Worm (Caenorhabditis elegans): ENCODE measurements around the gene slmp-1.
A peak's percentile ranks its signal among the peaks of the same experiment; 100 is the strongest.

The slmp-1 gene

ce11 chrIV:3250020-3250419 lies 36.5 kb downstream of the slmp-1 start:
- TF ChIP-seq ref-1 (GFP tag; conservative IDR thresholded peaks at IDR 0.05) = no peak
- no peak for TF ChIP-seq ztf-23 (GFP tag; IDR thresholded peaks at IDR 0.05)
- no peak for TF ChIP-seq cog-1 (tag; optimal IDR thresholded peaks at IDR 0.05)

DNA sequence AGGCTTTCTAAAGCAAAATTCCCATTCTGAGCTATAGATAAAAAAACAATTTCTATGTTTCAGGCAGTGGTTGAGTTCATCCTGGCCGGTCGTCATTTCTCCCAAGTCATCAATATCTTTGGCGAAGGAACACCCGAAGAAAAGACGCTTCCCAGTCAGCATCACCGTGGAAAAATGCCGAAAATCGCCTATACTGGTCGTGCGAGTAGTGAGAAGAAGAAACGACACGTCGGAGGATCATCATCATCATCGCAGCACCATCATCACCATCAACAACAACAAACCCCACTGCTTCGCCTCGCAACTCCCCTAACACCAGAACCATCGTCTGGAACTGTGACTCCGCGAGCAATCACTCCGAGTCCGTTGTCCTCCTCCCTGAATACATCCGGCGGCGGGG lies 38.0 kb downstream of the slmp-1 start:
- TF ChIP-seq flt-1 (GFP tag; IDR thresholded peaks at IDR 0.05) (no peak), ztf-29 (GFP tag; IDR thresholded peaks at IDR 0.05) (no peak), tab-1 (GFP tag; IDR thresholded peaks at IDR 0.05) (no peak), ref-1 (GFP tag; conservative IDR thresholded peaks at IDR 0.05) (no peak), ztf-23 (GFP tag; IDR thresholded peaks at IDR 0.05) (no peak), klf-2 (GFP tag; conservative IDR thresholded peaks at IDR 0.05) (no peak), cog-1 (tag; optimal IDR thresholded peaks at IDR 0.05) (no peak), T22C8.4 (GFP tag; IDR thresholded peaks at IDR 0.05) (no peak), med-1 (GFP tag; optimal IDR thresholded peaks at IDR 0.05; ENCODE audit: insufficient read depth) (no peak)

DNA sequence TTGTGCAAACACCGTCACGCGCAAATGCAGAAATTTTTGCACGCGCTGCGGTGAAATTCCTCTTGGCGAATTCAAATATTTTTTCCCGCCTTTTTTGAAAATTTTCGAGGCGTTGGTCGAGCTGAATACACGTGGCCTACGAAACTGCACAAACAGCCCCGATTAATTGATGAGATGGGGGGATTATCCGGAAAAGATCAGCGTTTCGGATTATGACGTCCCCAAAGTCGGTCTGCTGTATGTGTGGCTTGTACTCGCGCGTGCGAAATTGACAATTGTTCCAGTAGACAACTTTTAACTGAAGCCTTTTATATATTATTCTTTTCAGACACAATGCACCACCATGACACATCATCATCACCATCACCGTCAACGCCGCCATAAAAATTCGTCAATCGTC lies 38.5 kb downstream of the slmp-1 start:
- TF ChIP-seq T22C8.4 (GFP tag; IDR thresholded peaks at IDR 0.05) = no peak
- TF ChIP-seq ztf-23 (GFP tag; IDR thresholded peaks at IDR 0.05) = no peak
- no peak for TF ChIP-seq ref-1 (GFP tag; conservative IDR thresholded peaks at IDR 0.05)
- TF ChIP-seq cog-1 (tag; optimal IDR thresholded peaks at IDR 0.05) = no peak
- TF ChIP-seq flt-1 (GFP tag; IDR thresholded peaks at IDR 0.05) = no peak
- no peak for TF ChIP-seq tab-1 (GFP tag; IDR thresholded peaks at IDR 0.05)
- no peak for TF ChIP-seq ztf-29 (GFP tag; IDR thresholded peaks at IDR 0.05)
- no peak for TF ChIP-seq med-1 (GFP tag; optimal IDR thresholded peaks at IDR 0.05; ENCODE audit: insufficient read depth)

ce11 chrIV:3254443-3254842 lies 40.9 kb downstream of the slmp-1 start, which contains the start of gene dmd-9:
TSS of gene dmd-9 (minus strand) at chrIV:3254543.
- TF ChIP-seq med-1 (GFP tag; optimal IDR thresholded peaks at IDR 0.05; ENCODE audit: insufficient read depth) = no peak
- no peak for TF ChIP-seq ztf-29 (GFP tag; IDR thresholded peaks at IDR 0.05)
- no peak for TF ChIP-seq ref-1 (GFP tag; conservative IDR thresholded peaks at IDR 0.05)
- no peak for TF ChIP-seq ztf-23 (GFP tag; IDR thresholded peaks at IDR 0.05)
- no peak for TF ChIP-seq flt-1 (GFP tag; IDR thresholded peaks at IDR 0.05)
- TF ChIP-seq tab-1 (GFP tag; IDR thresholded peaks at IDR 0.05) = no peak
- no peak for TF ChIP-seq klf-2 (GFP tag; conservative IDR thresholded peaks at IDR 0.05)

DNA sequence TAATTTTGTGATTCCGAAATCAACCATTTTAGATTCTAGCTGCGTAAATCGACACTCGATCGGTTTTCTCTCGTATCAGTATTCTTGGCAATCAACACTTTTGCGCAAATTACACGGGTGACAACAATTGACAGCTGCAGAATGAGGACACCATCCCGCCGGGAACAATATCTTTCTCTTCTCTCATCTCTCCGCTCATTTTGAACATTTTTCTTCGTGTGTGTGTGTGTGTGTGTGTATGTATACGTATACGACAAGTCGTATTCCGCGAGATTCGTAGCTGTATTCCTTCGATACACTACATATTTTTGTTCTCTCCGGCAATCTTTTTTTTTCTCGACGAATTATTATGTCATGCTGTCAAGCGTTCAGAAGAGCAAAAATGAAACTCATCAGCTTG lies 43.3 kb downstream of the slmp-1 start:
- TF ChIP-seq tab-1 (GFP tag; IDR thresholded peaks at IDR 0.05) (no peak), cog-1 (tag; optimal IDR thresholded peaks at IDR 0.05) (no peak), ztf-29 (GFP tag; IDR thresholded peaks at IDR 0.05) (no peak), ztf-23 (GFP tag; IDR thresholded peaks at IDR 0.05) (no peak), ref-1 (GFP tag; conservative IDR thresholded peaks at IDR 0.05) (no peak), flt-1 (GFP tag; IDR thresholded peaks at IDR 0.05) (no peak), klf-2 (GFP tag; conservative IDR thresholded peaks at IDR 0.05) (no peak), med-1 (GFP tag; optimal IDR thresholded peaks at IDR 0.05; ENCODE audit: insufficient read depth) (no peak), T22C8.4 (GFP tag; IDR thresholded peaks at IDR 0.05) (no peak)

DNA sequence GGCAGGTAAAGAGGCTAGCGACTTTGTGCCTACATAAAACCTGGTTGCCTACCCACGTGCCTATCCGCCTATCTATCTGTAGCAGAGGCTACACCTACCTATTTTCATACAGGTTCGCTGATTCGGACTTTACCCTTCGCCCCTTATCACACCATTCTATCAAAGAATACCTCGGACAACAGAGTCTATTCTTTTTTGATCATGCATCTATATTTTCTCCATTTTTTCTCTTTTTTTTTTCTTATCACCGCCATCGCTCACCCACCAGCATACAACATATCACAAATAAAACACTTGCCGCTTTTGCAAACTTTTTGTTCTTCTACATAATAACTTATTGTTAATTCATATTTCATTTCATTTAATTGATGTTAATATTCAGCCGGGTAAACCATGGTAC lies 45.0 kb downstream of the slmp-1 start, which contains the start of gene T26C12.1:
Gene T26C12.1, plus strand, starts transcription at position 383 of the 400 bp plus-strand sequence.
- no peak for TF ChIP-seq klf-2 (GFP tag; conservative IDR thresholded peaks at IDR 0.05)
- no peak for TF ChIP-seq tab-1 (GFP tag; IDR thresholded peaks at IDR 0.05)
- no peak for TF ChIP-seq T22C8.4 (GFP tag; IDR thresholded peaks at IDR 0.05)
- TF ChIP-seq ref-1 (GFP tag; conservative IDR thresholded peaks at IDR 0.05) = no peak
- no peak for TF ChIP-seq flt-1 (GFP tag; IDR thresholded peaks at IDR 0.05)
- TF ChIP-seq med-1 (GFP tag; optimal IDR thresholded peaks at IDR 0.05; ENCODE audit: insufficient read depth) = no peak
- no peak for TF ChIP-seq ztf-23 (GFP tag; IDR thresholded peaks at IDR 0.05)
- TF ChIP-seq cog-1 (tag; optimal IDR thresholded peaks at IDR 0.05) = no peak
- no peak for TF ChIP-seq ztf-29 (GFP tag; IDR thresholded peaks at IDR 0.05)

- no peak for TF ChIP-seq klf-2 (GFP tag; conservative IDR thresholded peaks at IDR 0.05)
- TF ChIP-seq tab-1 (GFP tag; IDR thresholded peaks at IDR 0.05) = no peak
These were observed 46.7 kb downstream of the slmp-1 start for ce11 chrIV:3260216-3260615.

DNA sequence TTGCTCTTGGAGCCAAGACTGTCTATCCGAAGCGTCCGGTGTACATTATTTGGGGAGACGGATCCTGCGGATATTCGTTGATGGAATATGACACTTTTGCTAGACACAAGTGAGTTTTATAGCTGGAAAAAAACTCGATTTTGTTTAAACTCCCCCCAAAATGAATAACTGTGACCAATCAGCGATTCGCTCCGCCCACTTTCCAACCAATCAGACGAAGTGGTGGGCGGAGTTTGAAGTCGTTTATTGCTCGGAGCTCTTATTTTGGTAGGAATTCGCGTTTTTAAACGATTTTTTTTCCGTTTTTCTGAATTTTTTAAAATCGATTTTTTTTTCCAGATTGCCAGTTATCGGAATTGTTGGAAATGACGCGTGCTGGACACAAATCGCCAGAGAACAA lies 48.2 kb downstream of the slmp-1 start:
- no peak for TF ChIP-seq tab-1 (GFP tag; IDR thresholded peaks at IDR 0.05)
- TF ChIP-seq ztf-29 (GFP tag; IDR thresholded peaks at IDR 0.05) = no peak
- no peak for TF ChIP-seq flt-1 (GFP tag; IDR thresholded peaks at IDR 0.05)
- TF ChIP-seq ref-1 (GFP tag; conservative IDR thresholded peaks at IDR 0.05) = no peak
- no peak for TF ChIP-seq ztf-23 (GFP tag; IDR thresholded peaks at IDR 0.05)
- no peak for TF ChIP-seq med-1 (GFP tag; optimal IDR thresholded peaks at IDR 0.05; ENCODE audit: insufficient read depth)

ce11 chrIV:3265657-3266056 lies 52.1 kb downstream of the slmp-1 start, which contains the start of gene T26C12.2:
TSS of gene T26C12.2 (minus strand) at chrIV:3265757.
- TF ChIP-seq ztf-23 (GFP tag; IDR thresholded peaks at IDR 0.05) (no peak), ztf-29 (GFP tag; IDR thresholded peaks at IDR 0.05) (no peak), med-1 (GFP tag; optimal IDR thresholded peaks at IDR 0.05; ENCODE audit: insufficient read depth) (no peak), cog-1 (tag; optimal IDR thresholded peaks at IDR 0.05) (no peak), T22C8.4 (GFP tag; IDR thresholded peaks at IDR 0.05) (no peak), ref-1 (GFP tag; conservative IDR thresholded peaks at IDR 0.05) (no peak), flt-1 (GFP tag; IDR thresholded peaks at IDR 0.05) (no peak), klf-2 (GFP tag; conservative IDR thresholded peaks at IDR 0.05) (no peak), tab-1 (GFP tag; IDR thresholded peaks at IDR 0.05) (no peak)

DNA sequence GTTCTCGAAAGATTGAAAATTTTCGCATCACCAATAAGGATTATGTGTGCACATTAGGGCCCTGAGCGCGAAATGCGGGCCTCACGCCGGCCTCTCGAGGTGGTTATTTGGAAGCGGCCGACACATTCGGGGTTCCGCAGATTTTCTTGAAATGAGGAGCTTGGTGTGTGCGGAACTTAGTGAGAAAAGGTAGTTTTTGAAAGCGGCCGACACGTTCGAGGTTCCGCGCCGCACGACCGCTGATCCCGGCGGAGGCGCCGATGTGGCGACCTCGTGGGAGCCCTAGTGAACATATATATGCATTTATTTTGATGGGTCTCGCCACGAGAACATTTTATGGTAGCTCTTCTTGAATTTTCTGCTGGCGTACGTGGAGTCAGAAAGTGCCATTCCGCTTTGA lies 53.3 kb downstream of the slmp-1 start:
- TF ChIP-seq flt-1 (GFP tag; IDR thresholded peaks at IDR 0.05) (0 out of 2 replicates have a peak, but pooled peaks have one; percentile 59), ztf-23 (GFP tag; IDR thresholded peaks at IDR 0.05) (no peak)

DNA sequence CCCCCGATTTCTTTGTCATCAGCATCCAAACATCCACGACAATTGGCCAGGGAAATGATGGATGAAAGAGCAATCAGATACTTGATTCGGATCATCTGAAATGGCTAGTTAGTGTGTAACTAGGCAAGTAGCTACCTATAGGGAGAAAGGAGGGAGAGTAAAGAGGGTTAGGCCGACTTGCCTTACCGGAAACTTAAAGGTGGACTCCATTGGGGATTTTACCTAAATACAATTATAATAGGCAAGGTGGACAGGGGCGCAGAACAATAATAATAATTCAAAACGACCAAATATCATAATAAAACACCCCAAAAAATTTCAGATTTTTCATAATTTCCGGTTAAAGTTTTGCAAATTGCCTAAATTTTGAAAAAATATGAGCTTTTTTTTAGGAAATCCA lies 54.0 kb downstream of the slmp-1 start, which contains the start of gene clec-173:
Gene clec-173, minus strand, starts transcription at position 101 of the 400 bp plus-strand sequence.
- no peak for TF ChIP-seq cog-1 (tag; optimal IDR thresholded peaks at IDR 0.05)
- no peak for TF ChIP-seq ref-1 (GFP tag; conservative IDR thresholded peaks at IDR 0.05)
- no peak for TF ChIP-seq klf-2 (GFP tag; conservative IDR thresholded peaks at IDR 0.05)
- TF ChIP-seq T22C8.4 (GFP tag; IDR thresholded peaks at IDR 0.05) = no peak
- no peak for TF ChIP-seq med-1 (GFP tag; optimal IDR thresholded peaks at IDR 0.05; ENCODE audit: insufficient read depth)
- TF ChIP-seq tab-1 (GFP tag; IDR thresholded peaks at IDR 0.05) = no peak
- TF ChIP-seq ztf-29 (GFP tag; IDR thresholded peaks at IDR 0.05) = no peak
- TF ChIP-seq ztf-23 (GFP tag; IDR thresholded peaks at IDR 0.05) = no peak
- no peak for TF ChIP-seq flt-1 (GFP tag; IDR thresholded peaks at IDR 0.05)
